Worm (Caenorhabditis elegans): ENCODE measurements around the gene srg-45.

srg-45 gene

DNA sequence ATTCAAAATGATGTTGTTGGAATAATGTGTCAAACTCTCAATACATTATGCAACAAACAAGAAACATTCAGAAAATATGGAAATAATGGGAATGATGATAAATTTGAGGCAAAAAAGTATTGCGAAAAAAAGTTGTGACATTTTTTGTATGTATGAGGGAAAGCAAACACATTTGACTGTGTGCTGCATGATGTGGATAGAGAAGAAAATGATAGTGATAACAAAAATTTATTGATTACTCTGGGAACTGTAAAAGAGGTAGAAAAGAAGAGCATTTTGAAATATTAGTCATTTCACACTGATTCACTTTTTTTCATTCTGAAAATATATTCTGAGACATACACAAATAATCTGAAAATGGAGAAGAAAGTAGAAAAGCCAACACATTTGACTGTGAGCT, 40.6 kb downstream of the srg-45 start:
- TF ChIP-seq sea-1 (GFP tag; conservative IDR thresholded peaks at IDR 0.05) (no peak), F13C5.2 (tag; optimal IDR thresholded peaks at IDR 0.05) (no peak), pes-1 (GFP tag; IDR thresholded peaks at IDR 0.05) (no peak), hmg-4 (GFP tag; optimal IDR thresholded peaks at IDR 0.05) (no peak), B0310.2 (tag; optimal IDR thresholded peaks at IDR 0.05) (no peak), tra-4 (tag; optimal IDR thresholded peaks at IDR 0.05) (no peak), flt-1 (GFP tag; IDR thresholded peaks at IDR 0.05) (no peak), ama-1 (optimal IDR thresholded peaks at IDR 0.05) (no peak), hnd-1 (tag; optimal IDR thresholded peaks at IDR 0.05) (no peak), tbx-37 (GFP tag; conservative IDR thresholded peaks at IDR 0.05) (no peak), ets-7 (tag; optimal IDR thresholded peaks at IDR 0.05) (no peak), ceh-13 (GFP tag; optimal IDR thresholded peaks at IDR 0.05) (no peak)

DNA sequence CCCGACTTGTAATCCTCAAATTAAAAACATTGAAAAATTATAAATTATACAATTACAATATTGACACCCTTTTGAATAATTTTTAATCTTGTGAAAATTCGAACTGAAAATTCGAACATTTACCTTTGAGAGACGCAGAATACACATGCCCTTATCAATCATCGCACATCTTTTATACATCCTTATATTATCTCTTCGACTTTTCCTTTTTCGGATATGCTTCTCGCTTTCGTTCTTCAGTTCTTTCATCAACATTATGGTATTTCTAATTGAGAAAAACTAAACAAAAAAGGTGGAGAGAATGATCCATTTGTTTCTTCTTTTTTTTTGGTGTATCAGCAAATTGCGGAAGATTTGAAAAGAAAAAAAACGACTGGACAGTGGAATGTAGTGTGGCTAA, 42.1 kb downstream of the srg-45 start:
- no peak for TF ChIP-seq tbx-11 (GFP tag; IDR thresholded peaks at IDR 0.05)
- TF ChIP-seq aly-1 (tag; optimal IDR thresholded peaks at IDR 0.05): no peak
- no peak for TF ChIP-seq tra-4 (tag; optimal IDR thresholded peaks at IDR 0.05)
- no peak for TF ChIP-seq ceh-36 (tag; optimal IDR thresholded peaks at IDR 0.05)
- no peak for TF ChIP-seq hnd-1 (tag; optimal IDR thresholded peaks at IDR 0.05)
- no peak for TF ChIP-seq tbx-37 (GFP tag; conservative IDR thresholded peaks at IDR 0.05)
- no peak for TF ChIP-seq hmbx-1 (tag; optimal IDR thresholded peaks at IDR 0.05)

DNA sequence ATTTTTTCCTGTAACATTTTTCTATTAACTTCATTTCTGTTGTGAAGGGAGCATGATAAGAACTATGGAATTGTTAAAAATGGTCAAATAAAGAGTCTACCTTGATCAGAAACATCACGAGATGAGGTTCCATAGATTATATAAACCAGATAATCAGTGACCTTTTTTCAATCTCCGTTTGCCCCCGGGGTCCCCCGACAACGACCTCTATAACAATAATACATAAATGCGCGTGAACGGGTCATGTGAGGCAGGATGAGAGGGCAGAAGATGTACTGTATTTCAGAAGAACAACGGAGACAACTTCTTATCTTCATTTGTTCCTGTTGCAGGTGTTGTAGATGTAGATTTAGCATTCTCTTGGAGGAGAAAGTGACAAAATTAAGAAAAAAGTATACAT, 44.6 kb downstream of the srg-45 start:
- no peak for TF ChIP-seq pes-1 (GFP tag; IDR thresholded peaks at IDR 0.05)
- TF ChIP-seq tbx-37 (GFP tag; conservative IDR thresholded peaks at IDR 0.05): no peak
- TF ChIP-seq ama-1 (optimal IDR thresholded peaks at IDR 0.05): no peak
- no peak for TF ChIP-seq flt-1 (GFP tag; IDR thresholded peaks at IDR 0.05)
- no peak for TF ChIP-seq hnd-1 (tag; optimal IDR thresholded peaks at IDR 0.05)
- no peak for TF ChIP-seq ets-7 (tag; optimal IDR thresholded peaks at IDR 0.05)
- no peak for TF ChIP-seq tra-4 (tag; optimal IDR thresholded peaks at IDR 0.05)
- TF ChIP-seq F13C5.2 (tag; optimal IDR thresholded peaks at IDR 0.05): no peak
- TF ChIP-seq hmg-4 (GFP tag; optimal IDR thresholded peaks at IDR 0.05): no peak
- no peak for TF ChIP-seq B0310.2 (tag; optimal IDR thresholded peaks at IDR 0.05)
- no peak for TF ChIP-seq ceh-36 (tag; optimal IDR thresholded peaks at IDR 0.05)
- TF ChIP-seq ceh-13 (GFP tag; optimal IDR thresholded peaks at IDR 0.05): no peak
- no peak for TF ChIP-seq scrt-1 (GFP tag; IDR thresholded peaks at IDR 0.05)
- no peak for TF ChIP-seq hmbx-1 (tag; optimal IDR thresholded peaks at IDR 0.05)
- no peak for TF ChIP-seq sea-1 (GFP tag; conservative IDR thresholded peaks at IDR 0.05)
- TF ChIP-seq aly-1 (tag; optimal IDR thresholded peaks at IDR 0.05): no peak
- no peak for TF ChIP-seq tbx-11 (GFP tag; IDR thresholded peaks at IDR 0.05)

DNA sequence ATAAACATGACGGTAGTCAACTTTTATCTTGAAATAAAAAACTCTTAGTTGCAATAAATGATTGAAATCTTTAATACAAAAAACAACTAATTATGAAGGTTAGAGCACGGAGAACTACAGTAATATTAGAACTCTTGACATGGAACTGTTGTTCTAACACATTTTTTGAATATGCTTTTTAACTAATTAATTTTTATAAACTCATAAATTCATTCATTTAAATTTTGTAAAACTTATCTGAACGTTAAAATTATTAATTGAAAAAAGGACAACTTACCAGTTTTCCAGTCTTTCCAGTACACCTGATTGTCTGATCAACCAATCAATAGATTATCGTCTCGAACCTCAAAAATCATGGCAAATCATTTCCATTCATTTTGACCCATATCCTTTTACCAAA, 45.2 kb downstream of the srg-45 start, which contains the start of gene sqt-3:
Gene sqt-3 (plus strand): TSS at position 301 of the 400 bp plus-strand sequence.
- no peak for TF ChIP-seq ceh-13 (GFP tag; optimal IDR thresholded peaks at IDR 0.05)
- no peak for TF ChIP-seq scrt-1 (GFP tag; IDR thresholded peaks at IDR 0.05)
- no peak for TF ChIP-seq aly-1 (tag; optimal IDR thresholded peaks at IDR 0.05)

DNA sequence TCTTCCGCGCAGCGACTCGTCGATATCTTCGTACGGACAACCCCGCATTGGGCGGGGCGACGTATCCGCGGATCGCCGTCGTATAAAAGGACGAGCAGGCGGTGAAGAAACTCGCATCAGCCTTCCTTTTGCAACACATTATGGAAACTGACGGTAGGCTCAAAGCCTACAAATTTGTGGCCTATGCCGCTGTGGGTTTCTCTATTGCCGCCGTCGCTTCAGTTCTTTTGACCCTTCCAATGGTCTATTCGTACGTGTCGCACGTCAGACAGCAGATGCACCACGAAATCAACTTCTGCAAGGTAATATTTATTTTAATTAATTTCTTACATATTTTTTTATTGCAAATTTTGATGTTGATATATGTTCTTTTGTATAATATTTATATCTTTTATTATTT, 45.6 kb downstream of the srg-45 start:
- TF ChIP-seq flt-1 (GFP tag; IDR thresholded peaks at IDR 0.05): no peak
- TF ChIP-seq ama-1 (optimal IDR thresholded peaks at IDR 0.05): peak; percentile 8
- no peak for TF ChIP-seq pes-1 (GFP tag; IDR thresholded peaks at IDR 0.05)
- TF ChIP-seq F13C5.2 (tag; optimal IDR thresholded peaks at IDR 0.05): no peak
- TF ChIP-seq hmg-4 (GFP tag; optimal IDR thresholded peaks at IDR 0.05): no peak

DNA sequence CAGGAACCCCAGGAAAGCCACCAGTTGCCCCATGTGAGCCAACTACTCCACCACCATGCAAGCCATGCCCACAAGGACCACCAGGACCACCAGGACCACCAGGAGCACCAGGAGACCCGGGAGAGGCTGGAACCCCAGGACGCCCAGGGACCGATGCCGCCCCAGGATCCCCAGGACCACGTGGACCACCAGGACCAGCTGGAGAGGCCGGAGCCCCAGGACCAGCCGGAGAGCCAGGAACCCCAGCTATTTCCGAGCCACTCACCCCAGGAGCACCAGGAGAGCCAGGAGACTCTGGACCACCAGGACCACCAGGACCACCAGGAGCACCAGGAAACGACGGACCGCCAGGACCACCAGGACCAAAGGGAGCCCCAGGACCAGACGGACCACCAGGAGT, 46.2 kb downstream of the srg-45 start:
- TF ChIP-seq pes-1 (GFP tag; IDR thresholded peaks at IDR 0.05) (peak; percentile 21; the same call in 1 of the 2 replicates), F13C5.2 (tag; optimal IDR thresholded peaks at IDR 0.05) (no peak), scrt-1 (GFP tag; IDR thresholded peaks at IDR 0.05) (0 out of 2 replicates have a peak, but pooled peaks have one; percentile 5), aly-1 (tag; optimal IDR thresholded peaks at IDR 0.05) (peak; percentile 10), flt-1 (GFP tag; IDR thresholded peaks at IDR 0.05) (no peak), tbx-37 (GFP tag; conservative IDR thresholded peaks at IDR 0.05) (no peak), ceh-36 (tag; optimal IDR thresholded peaks at IDR 0.05) (no peak), B0310.2 (tag; optimal IDR thresholded peaks at IDR 0.05) (peak; percentile 19), ceh-13 (GFP tag; optimal IDR thresholded peaks at IDR 0.05) (no peak), ama-1 (optimal IDR thresholded peaks at IDR 0.05) (no peak)

DNA sequence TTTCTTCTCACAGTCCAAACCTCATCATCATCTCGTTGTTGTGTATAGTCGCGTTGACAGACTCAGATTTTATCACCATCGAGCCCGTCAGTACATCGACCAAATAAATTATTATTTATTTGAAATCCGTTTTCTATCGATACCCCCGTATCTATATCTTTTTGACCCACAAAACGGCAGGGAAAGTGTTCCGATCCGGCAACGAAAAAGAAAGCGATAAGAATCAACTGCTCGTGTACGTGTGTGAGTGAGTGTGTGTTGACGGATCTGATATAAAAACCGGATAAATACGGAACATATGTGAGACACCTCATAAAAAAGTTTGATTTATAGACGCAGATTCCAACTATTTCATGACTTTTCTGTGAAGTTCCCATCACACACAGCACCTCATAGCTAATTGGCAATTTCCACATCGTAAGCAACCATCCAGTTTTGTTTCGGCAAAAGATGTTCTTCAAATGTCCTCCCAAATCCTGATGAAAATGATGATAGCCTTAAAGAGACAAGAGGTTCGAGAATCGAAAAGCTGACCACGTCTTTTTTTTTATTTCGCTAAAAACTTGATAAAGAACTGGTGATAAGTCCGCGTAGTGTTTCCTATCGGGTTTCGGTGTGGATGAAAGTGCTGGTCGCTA, 47.0 kb downstream of the srg-45 start:
- TF ChIP-seq hnd-1 (tag; optimal IDR thresholded peaks at IDR 0.05) (no peak), flt-1 (GFP tag; IDR thresholded peaks at IDR 0.05) (no peak), ceh-13 (GFP tag; optimal IDR thresholded peaks at IDR 0.05) (no peak), B0310.2 (tag; optimal IDR thresholded peaks at IDR 0.05) (no peak), tra-4 (tag; optimal IDR thresholded peaks at IDR 0.05) (no peak), sea-1 (GFP tag; conservative IDR thresholded peaks at IDR 0.05) (no peak), ceh-36 (tag; optimal IDR thresholded peaks at IDR 0.05) (no peak), ama-1 (optimal IDR thresholded peaks at IDR 0.05) (no peak), aly-1 (tag; optimal IDR thresholded peaks at IDR 0.05) (no peak), pes-1 (GFP tag; IDR thresholded peaks at IDR 0.05) (no peak), F13C5.2 (tag; optimal IDR thresholded peaks at IDR 0.05) (no peak), hmg-4 (GFP tag; optimal IDR thresholded peaks at IDR 0.05) (no peak), hmbx-1 (tag; optimal IDR thresholded peaks at IDR 0.05) (no peak), ets-7 (tag; optimal IDR thresholded peaks at IDR 0.05) (no peak), scrt-1 (GFP tag; IDR thresholded peaks at IDR 0.05) (no peak), tbx-37 (GFP tag; conservative IDR thresholded peaks at IDR 0.05) (no peak), tbx-11 (GFP tag; IDR thresholded peaks at IDR 0.05) (no peak)

DNA sequence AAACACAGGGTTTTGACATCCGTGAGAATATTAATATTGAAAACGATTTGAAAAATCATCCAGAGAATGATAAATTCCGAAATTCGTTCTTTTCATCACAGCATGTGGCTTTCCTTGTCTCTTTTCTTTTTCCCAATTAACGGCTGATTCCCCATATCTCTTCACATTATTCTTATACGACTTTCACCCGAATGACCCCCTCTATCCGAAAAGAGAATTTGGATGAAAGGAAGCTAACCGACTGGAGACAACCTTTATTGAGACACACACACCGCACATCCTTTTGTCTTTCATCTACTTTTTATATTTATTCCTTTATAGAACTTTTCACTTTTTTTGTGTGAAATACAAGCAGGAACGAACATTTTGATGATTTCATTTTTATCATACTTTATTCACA, 50.3 kb downstream of the srg-45 start:
- TF ChIP-seq B0310.2 (tag; optimal IDR thresholded peaks at IDR 0.05) (no peak), pes-1 (GFP tag; IDR thresholded peaks at IDR 0.05) (no peak), tra-4 (tag; optimal IDR thresholded peaks at IDR 0.05) (no peak), ceh-36 (tag; optimal IDR thresholded peaks at IDR 0.05) (no peak), hnd-1 (tag; optimal IDR thresholded peaks at IDR 0.05) (no peak), aly-1 (tag; optimal IDR thresholded peaks at IDR 0.05) (no peak)
